Fruit fly (Drosophila melanogaster) whole organism, prepupa: ENCODE measurements around the gene CG42846.

Experiments
- Blimp-1 ChIP-seq: fragments of 200-800 bp; sonication (Bioruptor generic); optimal IDR thresholded peaks from 3 replicates; lab custom pipeline; 2017; ENCODE audit warnings: missing biosample characterization, missing genetic modification characterization, mild to moderate bottlenecking, moderate library complexity, missing genetic modification reagents
- CG10631 ChIP-seq: fragments of 200-800 bp; sonication (Bioruptor generic); optimal IDR thresholded peaks from 2 replicates; lab custom pipeline; 2016; ENCODE audit warnings: missing biosample characterization, missing genetic modification characterization
- CG11294 ChIP-seq: fragments of 200-800 bp; sonication (Bioruptor generic); IDR thresholded peaks from 2 replicates; pipeline ENCODE4 v1.3.6; 2022; ENCODE audit warnings: missing biosample characterization, missing genetic modification characterization
- CG11762 ChIP-seq: fragments of 200-800 bp; sonication (Bioruptor generic); optimal IDR thresholded peaks from 3 replicates; lab custom pipeline; 2016; ENCODE audit warnings: missing biosample characterization, missing genetic modification characterization; ENCODE audit not compliant: insufficient read depth
- CG3032 ChIP-seq: fragments of 200-800 bp; optimal IDR thresholded peaks from 2 replicates; lab custom pipeline; 2019; ENCODE audit warnings: missing biosample characterization, mild to moderate bottlenecking, missing genetic modification characterization, moderate library complexity
- CG31627 ChIP-seq: fragments of 200-800 bp; sonication (Bioruptor generic); optimal IDR thresholded peaks from 3 replicates; lab custom pipeline; 2016; ENCODE audit warnings: missing biosample characterization, missing genetic modification characterization
- CG3919 ChIP-seq: fragments of 200-800 bp; sonication (Bioruptor generic); optimal IDR thresholded peaks from 3 replicates; lab custom pipeline; 2016; ENCODE audit warnings: missing biosample characterization, missing genetic modification characterization
- CG6163 ChIP-seq: fragments of 200-800 bp; sonication (Bioruptor generic); IDR thresholded peaks from 3 replicates; pipeline ENCODE4 v1.3.6; 2022; ENCODE audit warnings: missing biosample characterization, missing genetic modification characterization
- CG6808 ChIP-seq: fragments of 200-800 bp; sonication (Bioruptor generic); optimal IDR thresholded peaks from 3 replicates; lab custom pipeline; 2017; ENCODE audit warnings: missing biosample characterization, missing genetic modification characterization, mild to moderate bottlenecking, moderate library complexity, missing genetic modification reagents
- CG6854 ChIP-seq: fragments of 200-800 bp; sonication (Bioruptor generic); optimal IDR thresholded peaks from 2 replicates; lab custom pipeline; 2017; ENCODE audit warnings: missing biosample characterization, mild to moderate bottlenecking, missing genetic modification characterization
- CG8119 ChIP-seq: fragments of 200-800 bp; sonication (Bioruptor generic); IDR thresholded peaks from 3 replicates; pipeline ENCODE4 v1.3.6; 2022; ENCODE audit warnings: missing biosample characterization, missing genetic modification characterization
- CG8319 ChIP-seq: fragments of 200-800 bp; sonication (Bioruptor generic); optimal IDR thresholded peaks from 3 replicates; lab custom pipeline; 2016; ENCODE audit warnings: missing biosample characterization, missing genetic modification characterization
- Eip78C ChIP-seq: fragments of 200-800 bp; sonication (Bioruptor generic); peaks from one replicate; lab custom pipeline; 2016; ENCODE audit warnings: missing biosample characterization, missing genetic modification characterization
- Eip93F ChIP-seq: fragments of 200-800 bp; sonication (Bioruptor generic); optimal IDR thresholded peaks from 2 replicates; lab custom pipeline; 2016; ENCODE audit warnings: missing biosample characterization, mild to moderate bottlenecking, missing genetic modification characterization
- Ets96B ChIP-seq: fragments of 200-800 bp; optimal IDR thresholded peaks from 2 replicates; lab custom pipeline; 2019; ENCODE audit warnings: missing biosample characterization, mild to moderate bottlenecking, missing genetic modification characterization, moderate library complexity
- Gug ChIP-seq: fragments of 200-800 bp; sonication (Bioruptor generic); IDR thresholded peaks from 2 replicates; pipeline ENCODE4 v1.3.6; 2022; ENCODE audit warnings: missing biosample characterization, missing genetic modification characterization
- Hr39 ChIP-seq: fragments of 200-800 bp; sonication (Bioruptor generic); optimal IDR thresholded peaks from 2 replicates; lab custom pipeline; 2016; ENCODE audit warnings: missing biosample characterization, missing genetic modification characterization
- Lpt ChIP-seq: fragments of 200-800 bp; sonication (Bioruptor generic); optimal IDR thresholded peaks from 3 replicates; lab custom pipeline; 2016; ENCODE audit warnings: missing biosample characterization, missing genetic modification characterization
- Met ChIP-seq: fragments of 200-800 bp; sonication (Bioruptor generic); optimal IDR thresholded peaks from 3 replicates; lab custom pipeline; 2016; ENCODE audit warnings: missing biosample characterization, missing genetic modification characterization
- Sox15 ChIP-seq: fragments of 200-800 bp; sonication (Bioruptor generic); optimal IDR thresholded peaks from 3 replicates; lab custom pipeline; 2016; ENCODE audit warnings: missing biosample characterization, missing genetic modification characterization
- achi ChIP-seq: fragments of 200-800 bp; sonication (Bioruptor generic); optimal IDR thresholded peaks from 3 replicates; lab custom pipeline; 2016; ENCODE audit warnings: missing biosample characterization, missing genetic modification characterization
- acj6 ChIP-seq: fragments of 200-800 bp; sonication (Bioruptor generic); optimal IDR thresholded peaks from 3 replicates; lab custom pipeline; 2016; ENCODE audit warnings: missing biosample characterization, missing genetic modification characterization
- dsx ChIP-seq: fragments of 200-800 bp; optimal IDR thresholded peaks from 3 replicates; lab custom pipeline; 2019; ENCODE audit warnings: missing biosample characterization, mild to moderate bottlenecking, missing genetic modification characterization, moderate library complexity; ENCODE audit not compliant: poor library complexity, severe bottlenecking
- eg ChIP-seq: fragments of 200-800 bp; sonication (Bioruptor generic); IDR thresholded peaks from 3 replicates; pipeline ENCODE4 v1.3.6; 2022; ENCODE audit warnings: missing biosample characterization, missing genetic modification characterization
- fkh ChIP-seq: fragments of 200-800 bp; sonication (Bioruptor generic); optimal IDR thresholded peaks from 3 replicates; lab custom pipeline; 2017; ENCODE audit warnings: missing biosample characterization, mild to moderate bottlenecking, missing genetic modification characterization, moderate library complexity
- lz ChIP-seq: fragments of 200-800 bp; sonication (Bioruptor generic); optimal IDR thresholded peaks from 3 replicates; lab custom pipeline; 2016; ENCODE audit warnings: missing biosample characterization, missing genetic modification characterization
- pdm3 ChIP-seq: fragments of 200-800 bp; sonication (Bioruptor generic); optimal IDR thresholded peaks from 3 replicates; lab custom pipeline; 2016; ENCODE audit warnings: missing biosample characterization, missing genetic modification characterization
- salr ChIP-seq, 2 experiments: fragments of 200-800 bp; sonication (Bioruptor generic); optimal IDR thresholded peaks; 3 replicates each; lab custom pipeline; 2016 to 2018; ENCODE audit warnings: missing biosample characterization in 2 of 2, missing genetic modification characterization in 2 of 2, mild to moderate bottlenecking in 1 of 2
- ss ChIP-seq, 2 experiments: fragments of 200-800 bp; sonication (Bioruptor generic); optimal IDR thresholded peaks; 2 replicates in 1 of 2; 3 replicates in 1 of 2; lab custom pipeline; 2017 to 2018; ENCODE audit warnings: mild to moderate bottlenecking in 2 of 2, missing biosample characterization in 2 of 2, missing genetic modification characterization in 2 of 2, moderate library complexity in 1 of 2
- svp ChIP-seq: fragments of 200-800 bp; sonication (Bioruptor generic); peaks from one replicate; lab custom pipeline; 2016; ENCODE audit warnings: missing biosample characterization, missing genetic modification characterization
- topi ChIP-seq: fragments of 200-800 bp; sonication (Bioruptor generic); optimal IDR thresholded peaks from 3 replicates; lab custom pipeline; 2016; ENCODE audit warnings: missing biosample characterization, missing genetic modification characterization
- vri ChIP-seq: fragments of 200-800 bp; sonication (Bioruptor generic); optimal IDR thresholded peaks from 3 replicates; lab custom pipeline; 2016; ENCODE audit warnings: missing biosample characterization, mild to moderate bottlenecking, missing genetic modification characterization

The CG42846 gene

DNA sequence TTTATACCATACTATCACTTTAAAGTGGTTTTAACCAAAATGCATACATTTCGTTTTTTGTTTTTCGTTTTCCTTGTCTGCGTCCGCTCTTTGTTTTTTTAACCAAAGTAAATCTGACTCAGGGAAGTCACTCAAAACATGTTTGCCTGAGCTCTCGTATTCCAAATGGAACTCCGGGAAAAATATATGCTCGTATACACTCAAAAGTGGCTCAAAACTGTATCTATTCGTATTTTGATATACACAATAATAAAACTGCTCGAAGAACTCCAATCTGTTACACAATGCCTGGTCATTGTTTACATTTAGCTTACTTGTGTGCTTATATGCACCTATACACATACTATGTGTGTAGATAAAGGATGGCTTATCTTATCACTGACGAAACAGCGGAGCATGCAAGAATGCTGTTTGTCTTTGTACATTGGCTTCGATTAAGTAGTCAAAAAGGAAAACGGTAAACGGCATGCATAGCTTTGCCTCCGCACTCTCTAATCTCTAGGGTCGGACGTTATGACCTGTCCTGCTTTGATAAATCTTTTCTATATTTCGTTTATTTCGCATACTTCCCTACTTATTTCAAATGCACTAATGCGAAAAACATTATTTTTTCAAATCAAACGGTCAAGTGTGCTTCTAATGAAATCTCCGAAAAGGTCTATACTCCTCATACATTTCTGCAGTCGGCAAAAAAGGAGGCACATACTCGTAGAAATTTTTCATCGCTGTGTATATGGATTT is 39.5 kb upstream of the CG42846 start, which contains the start of gene miple2 (continued):
- peak; percentile 11 for TF ChIP-seq dsx
- TF ChIP-seq fkh: peak; percentile 97
- TF ChIP-seq Ets96B (tag; lab: Kevin White, UChicago): peak; percentile 69
- TF ChIP-seq CG3032 (tag; lab: Kevin White, UChicago): peak; percentile 62
- peak; percentile 56; the same call in 2 of the 3 replicates for TF ChIP-seq CG6163 (GFP tag; lab: Robert Waterston, UW)
- peak; percentile 69 for TF ChIP-seq achi (GFP tag; lab: Kevin White, UChicago)
- TF ChIP-seq Sox15: no peak
- peak; percentile 64 for TF ChIP-seq acj6
- TF ChIP-seq CG11294 (GFP tag; lab: Robert Waterston, UW): no peak
- TF ChIP-seq Eip78C (GFP tag; lab: Kevin White, UChicago): peak; percentile 93
- peak; percentile 44; the same call in 2 of the 3 replicates for TF ChIP-seq CG8119
- no peak for TF ChIP-seq svp (GFP tag; lab: Kevin White, UChicago)
- no peak for TF ChIP-seq Eip93F (GFP tag; lab: Kevin White, UChicago)
- TF ChIP-seq topi (GFP tag; lab: Kevin White, UChicago): peak; percentile 64
- TF ChIP-seq Met: peak; percentile 66
- TF ChIP-seq CG3919 (GFP tag; lab: Kevin White, UChicago): peak; percentile 58
- TF ChIP-seq lz: peak; percentile 59
- peak; percentile 12 for TF ChIP-seq CG6854 (GFP tag; lab: Kevin White, UChicago)
- peak; percentile 56 for TF ChIP-seq Hr39 (GFP tag; lab: Kevin White, UChicago)
- TF ChIP-seq Blimp-1: peak; percentile 16
- TF ChIP-seq salr (GFP tag; optimal IDR thresholded peaks at IDR 0.05; lab: Kevin White, UChicago): peak in 1 of 2 experiments; percentile 78
- peak; percentile 76 for TF ChIP-seq CG10631 (GFP tag; lab: Kevin White, UChicago)
- TF ChIP-seq eg (GFP tag; lab: Robert Waterston, UW): peak; percentile 57; the same call in 2 of the 3 replicates

DNA sequence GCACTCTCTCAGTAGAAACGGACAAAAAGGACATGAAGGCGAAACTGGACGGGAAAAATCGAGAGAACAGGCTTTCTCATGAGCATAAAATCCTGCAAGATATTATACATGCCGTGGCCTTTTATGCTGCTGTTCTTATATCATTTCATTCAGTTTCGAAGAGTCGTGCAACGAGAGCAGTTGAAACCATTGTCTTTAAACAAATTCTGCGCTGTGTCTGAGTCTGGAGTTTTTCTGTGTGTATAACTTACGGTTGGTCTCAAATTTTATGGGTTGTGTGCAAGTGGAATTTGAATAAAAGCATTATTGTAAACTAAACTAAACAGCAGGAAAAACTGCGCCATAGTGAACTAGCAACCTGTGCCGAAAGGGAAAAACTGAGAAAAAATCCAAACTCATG is 36.2 kb upstream of the CG42846 start:
- TF ChIP-seq pdm3 (GFP tag; lab: Kevin White, UChicago) (no peak), eg (GFP tag; lab: Robert Waterston, UW) (0 out of 3 replicates have a peak, but pooled peaks have one; percentile 16), CG8319 (GFP tag; lab: Kevin White, UChicago) (no peak), Gug (GFP tag; lab: Robert Waterston, UW) (no peak), Lpt (no peak), Eip78C (GFP tag; lab: Kevin White, UChicago) (peak; percentile 60), CG11762 (no peak)

DNA sequence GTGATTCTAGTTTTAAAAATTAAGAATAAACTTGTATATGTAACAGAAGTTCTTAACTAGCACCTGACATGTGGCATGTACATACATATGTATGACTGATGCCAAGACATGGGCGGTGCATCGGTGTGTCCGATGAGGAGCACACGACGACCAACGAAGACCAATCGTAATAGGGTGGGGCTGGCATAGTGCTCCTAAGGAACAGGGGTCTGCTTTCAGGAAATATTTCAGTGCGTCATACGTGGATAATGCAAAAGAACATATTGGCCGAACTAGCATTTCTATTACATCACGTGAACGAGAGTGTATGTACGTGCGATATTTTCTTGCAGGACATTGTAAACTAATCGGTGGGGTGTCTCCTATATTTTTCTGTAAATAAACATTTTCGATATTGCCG is 35.7 kb upstream of the CG42846 start, which contains the start of gene miple1:
Gene miple1 (plus strand): TSS at position 217 of the 400 bp plus-strand sequence.
- TF ChIP-seq CG3919 (GFP tag; lab: Kevin White, UChicago) (no peak), Blimp-1 (no peak), achi (GFP tag; lab: Kevin White, UChicago) (no peak), vri (GFP tag; lab: Kevin White, UChicago) (no peak), fkh (no peak), Ets96B (tag; lab: Kevin White, UChicago) (no peak), CG8319 (GFP tag; lab: Kevin White, UChicago) (no peak), ss (GFP tag; optimal IDR thresholded peaks at IDR 0.05; lab: Kevin White, UChicago) (no peak), CG6808 (no peak)

DNA sequence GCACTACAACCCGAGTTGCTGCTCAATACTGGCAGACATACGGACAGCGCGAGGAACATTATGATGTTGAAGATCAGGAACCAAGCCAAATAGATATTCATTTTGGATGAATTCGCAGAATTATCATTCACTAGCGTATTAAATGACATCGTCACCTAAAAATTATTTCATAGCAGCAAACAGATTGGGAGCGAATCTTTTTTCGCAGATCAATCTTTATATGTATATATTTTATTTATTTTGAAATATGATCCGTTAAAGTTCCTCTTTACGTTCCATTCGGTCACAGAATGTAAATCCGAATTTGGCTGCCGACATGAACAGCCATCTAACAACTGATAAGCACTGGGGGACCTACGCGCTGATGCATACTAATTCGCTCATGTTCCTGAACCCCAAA is 34.4 kb upstream of the CG42846 start, which contains the start of gene CG34263:
Gene CG34263 (minus strand): TSS at position 101 of the 400 bp plus-strand sequence.
- TF ChIP-seq CG31627: no peak
- no peak for TF ChIP-seq achi (GFP tag; lab: Kevin White, UChicago)
- no peak for TF ChIP-seq svp (GFP tag; lab: Kevin White, UChicago)
